Worm (Caenorhabditis elegans): ENCODE results near the gene sre-26.

ce11 chrII:12414805-12415204 is 5.6 kb downstream of the sre-26 start, which contains the start of gene Y57A10C.11:
- TF ChIP-seq ztf-29 (GFP tag; IDR thresholded peaks at IDR 0.05) = no peak
- no peak for TF ChIP-seq flt-1 (GFP tag; IDR thresholded peaks at IDR 0.05)
- TF ChIP-seq tab-1 (GFP tag; IDR thresholded peaks at IDR 0.05) = no peak
- TF ChIP-seq ztf-23 (GFP tag; IDR thresholded peaks at IDR 0.05) = no peak
